Fruit fly (Drosophila melanogaster): ENCODE results near the gene Hsp27.

DNA sequence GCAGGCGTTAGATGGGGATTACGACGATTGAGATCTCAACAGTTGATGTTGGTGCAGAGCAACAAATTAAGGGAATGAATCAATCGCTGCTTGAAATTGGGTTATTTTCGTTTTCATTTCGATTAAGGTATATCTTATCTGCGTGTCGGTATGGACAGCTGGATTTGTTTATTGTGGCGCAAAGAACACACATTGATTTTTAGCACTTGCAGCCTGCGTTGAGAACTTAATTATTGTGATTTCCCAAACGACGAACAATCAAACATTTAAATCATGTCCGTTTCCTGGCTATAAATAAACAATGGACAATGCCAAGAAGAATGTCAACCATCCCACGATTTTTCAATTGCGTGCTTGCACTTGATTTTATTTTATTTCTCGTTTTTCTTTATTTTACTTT lies 14.2 kb downstream of the Hsp27 start:
- TF ChIP-seq CG8478 (optimal IDR thresholded peaks at IDR 0.05) (no peak), CTCF (optimal IDR thresholded peaks at IDR 0.05) (no peak)

Data from S2 (cell line).